Fruit fly (Drosophila melanogaster) whole organism, embryonic: ENCODE measurements around the gene CG34298.
A peak's percentile ranks its signal among the peaks of the same experiment; 100 is the strongest.

Experiments
- CG11398 ChIP-seq: fragments of 200-800 bp; sonication (Bioruptor generic); optimal IDR thresholded peaks from 2 replicates; lab custom pipeline; 2016; ENCODE audit warnings: missing biosample characterization, missing genetic modification characterization
- CG11456 ChIP-seq: fragments of 200-800 bp; sonication (Bioruptor generic); IDR thresholded peaks from 3 replicates; pipeline ENCODE4 v1.3.6; 2022; ENCODE audit warnings: missing biosample characterization, missing genetic modification characterization
- CG11504 ChIP-seq: fragments of 200-800 bp; sonication (Bioruptor generic); optimal IDR thresholded peaks from 3 replicates; lab custom pipeline; 2019; ENCODE audit warnings: missing biosample characterization, mild to moderate bottlenecking, missing genetic modification characterization, moderate library complexity
- CG13123 ChIP-seq: fragments of 200-800 bp; sonication (Bioruptor generic); optimal IDR thresholded peaks from 2 replicates; lab custom pipeline; 2016; ENCODE audit warnings: missing biosample characterization, missing genetic modification characterization
- CG13296 ChIP-seq: fragments of 200-800 bp; sonication (Bioruptor generic); optimal IDR thresholded peaks from 3 replicates; lab custom pipeline; 2018; ENCODE audit warnings: missing biosample characterization, mild to moderate bottlenecking, missing genetic modification characterization
- CG13424 ChIP-seq: fragments of 200-800 bp; sonication (Bioruptor generic); optimal IDR thresholded peaks from 2 replicates; lab custom pipeline; 2019; ENCODE audit warnings: missing biosample characterization, mild to moderate bottlenecking, missing genetic modification characterization, moderate library complexity
- CG15479 ChIP-seq: fragments of 200-800 bp; sonication (Bioruptor generic); optimal IDR thresholded peaks from 3 replicates; lab custom pipeline; 2019; ENCODE audit warnings: missing biosample characterization, mild to moderate bottlenecking, missing genetic modification characterization, moderate library complexity
- CG15601 ChIP-seq: fragments of 200-800 bp; sonication (Bioruptor generic); optimal IDR thresholded peaks from 3 replicates; lab custom pipeline; 2019; ENCODE audit warnings: missing biosample characterization, mild to moderate bottlenecking, missing genetic modification characterization, moderate library complexity
- CG1602 ChIP-seq: fragments of 200-800 bp; sonication (Bioruptor generic); optimal IDR thresholded peaks from 3 replicates; lab custom pipeline; 2016; ENCODE audit warnings: missing biosample characterization, missing genetic modification characterization
- CG16815 ChIP-seq: fragments of 200-800 bp; sonication (Bioruptor generic); optimal IDR thresholded peaks from 3 replicates; lab custom pipeline; 2017; ENCODE audit warnings: missing biosample characterization, mild to moderate bottlenecking, missing genetic modification characterization
- CG17568 ChIP-seq: fragments of 200-800 bp; sonication (Bioruptor generic); optimal IDR thresholded peaks from 2 replicates; lab custom pipeline; 2018; ENCODE audit warnings: missing biosample characterization, mild to moderate bottlenecking, missing genetic modification characterization, moderate library complexity
- CG17802 ChIP-seq: fragments of 200-800 bp; sonication (Bioruptor generic); optimal IDR thresholded peaks from 2 replicates; lab custom pipeline; 2018; ENCODE audit warnings: missing biosample characterization, mild to moderate bottlenecking, missing genetic modification characterization, moderate library complexity
- CG17912 ChIP-seq: fragments of 200-800 bp; sonication (Bioruptor generic); optimal IDR thresholded peaks from 2 replicates; lab custom pipeline; 2018; ENCODE audit warnings: missing biosample characterization, mild to moderate bottlenecking, missing genetic modification characterization
- CG30431 ChIP-seq: fragments of 200-800 bp; sonication (Bioruptor generic); optimal IDR thresholded peaks from 2 replicates; lab custom pipeline; 2017; ENCODE audit warnings: missing biosample characterization, missing genetic modification characterization
- CG31365 ChIP-seq: fragments of 200-800 bp; sonication (Bioruptor generic); optimal IDR thresholded peaks from 2 replicates; lab custom pipeline; 2018; ENCODE audit warnings: missing biosample characterization, mild to moderate bottlenecking, missing genetic modification characterization
- CG43689 ChIP-seq: fragments of 200-800 bp; sonication (Bioruptor generic); IDR thresholded peaks from 2 replicates; pipeline ENCODE4 v1.3.6; 2022; ENCODE audit warnings: missing biosample characterization, missing genetic modification characterization
- CG4730 ChIP-seq: fragments of 200-800 bp; sonication (Bioruptor generic); IDR thresholded peaks from 2 replicates; pipeline ENCODE4 v1.3.6; 2022; ENCODE audit warnings: missing biosample characterization, missing genetic modification characterization
- CG5953 ChIP-seq: fragments of 200-800 bp; sonication (Bioruptor generic); IDR thresholded peaks from 2 replicates; pipeline ENCODE4 v1.3.6; 2022; ENCODE audit warnings: missing biosample characterization, missing genetic modification characterization
- CG6765 ChIP-seq: fragments of 200-800 bp; sonication (Bioruptor generic); optimal IDR thresholded peaks from 3 replicates; lab custom pipeline; 2017; ENCODE audit warnings: missing biosample characterization, mild to moderate bottlenecking, missing genetic modification characterization
- CG6791 ChIP-seq: fragments of 200-800 bp; sonication (Bioruptor generic); IDR thresholded peaks from 3 replicates; pipeline ENCODE4 v1.3.6; 2022; ENCODE audit warnings: missing biosample characterization, missing genetic modification characterization; ENCODE audit not compliant: partially characterized antibody
- CG7963 ChIP-seq: fragments of 200-800 bp; sonication (Bioruptor generic); IDR thresholded peaks from 3 replicates; pipeline ENCODE4 v1.3.6; 2022; ENCODE audit warnings: missing biosample characterization, missing genetic modification characterization; ENCODE audit not compliant: partially characterized antibody
- CG8281 ChIP-seq: fragments of 200-800 bp; sonication (Bioruptor generic); optimal IDR thresholded peaks from 2 replicates; lab custom pipeline; 2018; ENCODE audit warnings: missing biosample characterization, mild to moderate bottlenecking, missing genetic modification characterization, moderate library complexity
- CG9437 ChIP-seq: fragments of 200-800 bp; sonication (Bioruptor generic); optimal IDR thresholded peaks from 2 replicates; lab custom pipeline; 2018; ENCODE audit warnings: missing biosample characterization, mild to moderate bottlenecking, missing genetic modification characterization
- CoRest ChIP-seq: fragments of 200-800 bp; sonication (Bioruptor generic); optimal IDR thresholded peaks from 3 replicates; lab custom pipeline; 2018; ENCODE audit warnings: missing biosample characterization, mild to moderate bottlenecking, missing genetic modification characterization, moderate library complexity
- D19A ChIP-seq: fragments of 200-800 bp; optimal IDR thresholded peaks from 3 replicates; lab custom pipeline; 2019; ENCODE audit warnings: missing biosample characterization, mild to moderate bottlenecking, missing genetic modification characterization, moderate library complexity
- Deaf1 ChIP-seq: fragments of 200-800 bp; optimal IDR thresholded peaks from 3 replicates; lab custom pipeline; 2019; ENCODE audit warnings: missing biosample characterization, mild to moderate bottlenecking, missing genetic modification characterization, moderate library complexity
- Drgx ChIP-seq: fragments of 200-800 bp; sonication (Bioruptor generic); IDR thresholded peaks from 2 replicates; pipeline ENCODE4 v1.3.6; 2022; ENCODE audit warnings: missing biosample characterization, missing genetic modification characterization
- ERR ChIP-seq: fragments of 200-800 bp; sonication (Bioruptor generic); optimal IDR thresholded peaks from 2 replicates; lab custom pipeline; 2016; ENCODE audit warnings: missing biosample characterization, missing genetic modification characterization
- Ets65A ChIP-seq: fragments of 200-800 bp; sonication (Bioruptor generic); peaks from one replicate; lab custom pipeline; 2016; ENCODE audit warnings: missing biosample characterization, missing genetic modification characterization
- HLH54F ChIP-seq: fragments of 200-800 bp; sonication (Bioruptor generic); optimal IDR thresholded peaks from 3 replicates; lab custom pipeline; 2016; ENCODE audit warnings: missing biosample characterization, missing genetic modification characterization
- MESR4 ChIP-seq: fragments of 200-800 bp; sonication (Bioruptor generic); optimal IDR thresholded peaks from 2 replicates; lab custom pipeline; 2018; ENCODE audit warnings: missing biosample characterization, mild to moderate bottlenecking, missing genetic modification characterization, moderate library complexity
- Med ChIP-seq: fragments of 200-800 bp; sonication (Bioruptor generic); peaks from one replicate; lab custom pipeline; 2016; ENCODE audit warnings: missing biosample characterization, missing genetic modification characterization, mild to moderate bottlenecking, inconsistent platforms, moderate library complexity
- Nf-YA ChIP-seq: fragments of 200-800 bp; sonication (Bioruptor generic); IDR thresholded peaks from 2 replicates; pipeline ENCODE4 v1.3.6; 2022; ENCODE audit warnings: missing biosample characterization, missing genetic modification characterization
- Scr ChIP-seq: fragments of 200-800 bp; sonication (Bioruptor generic); IDR thresholded peaks from 2 replicates; pipeline ENCODE4 v1.3.6; 2022; ENCODE audit warnings: missing biosample characterization, missing genetic modification characterization; ENCODE audit not compliant: partially characterized antibody
- Sin3A ChIP-seq: fragments of >200 bp; optimal IDR thresholded peaks from 2 replicates; lab custom pipeline; 2018
- Tbp ChIP-seq: fragments of >200 bp; optimal IDR thresholded peaks from 2 replicates; lab custom pipeline; 2018; ENCODE audit warnings: missing biosample characterization, missing genetic modification characterization
- Xrp1 ChIP-seq: fragments of 200-800 bp; sonication (Bioruptor generic); IDR thresholded peaks from 2 replicates; pipeline ENCODE4 v1.3.6; 2022; ENCODE audit warnings: missing biosample characterization, missing genetic modification characterization
- ac ChIP-seq: fragments of 200-800 bp; sonication (Bioruptor generic); optimal IDR thresholded peaks from 3 replicates; lab custom pipeline; 2017; ENCODE audit warnings: missing biosample characterization, mild to moderate bottlenecking, missing genetic modification characterization
- al ChIP-seq: fragments of 200-800 bp; sonication (Bioruptor generic); IDR thresholded peaks from 2 replicates; pipeline ENCODE4 v1.3.6; 2022; ENCODE audit warnings: missing biosample characterization, missing genetic modification characterization
- btn ChIP-seq: fragments of 200-800 bp; sonication (Bioruptor generic); optimal IDR thresholded peaks from 2 replicates; lab custom pipeline; 2016; ENCODE audit warnings: missing biosample characterization, missing genetic modification characterization
- crp ChIP-seq, 2 experiments: fragments of 200-800 bp; sonication (Bioruptor generic); optimal IDR thresholded peaks; 2 replicates in 1 of 2; 3 replicates in 1 of 2; lab custom pipeline; 2017; ENCODE audit warnings: missing biosample characterization in 2 of 2, missing genetic modification characterization in 2 of 2, mild to moderate bottlenecking in 1 of 2, moderate library complexity in 1 of 2
- da ChIP-seq: fragments of 200-800 bp; sonication (Bioruptor generic); optimal IDR thresholded peaks from 2 replicates; lab custom pipeline; 2016; ENCODE audit warnings: missing biosample characterization, missing genetic modification characterization
- esg ChIP-seq: fragments of 200-800 bp; sonication (Bioruptor generic); conservative IDR thresholded peaks from 2 replicates; pipeline ENCODE4 v1.3.6; 2022; ENCODE audit warnings: missing biosample characterization, missing genetic modification characterization
- fu2 ChIP-seq: fragments of 200-800 bp; sonication (Bioruptor generic); optimal IDR thresholded peaks from 2 replicates; lab custom pipeline; 2016; ENCODE audit warnings: missing biosample characterization, missing genetic modification characterization
- gsb ChIP-seq: fragments of 200-800 bp; sonication (Bioruptor generic); IDR thresholded peaks from 2 replicates; pipeline ENCODE4 v1.3.6; 2022; ENCODE audit warnings: missing biosample characterization, missing genetic modification characterization
- her ChIP-seq: fragments of 200-800 bp; sonication (Bioruptor generic); optimal IDR thresholded peaks from 2 replicates; lab custom pipeline; 2016; ENCODE audit warnings: missing biosample characterization, missing genetic modification characterization
- hth ChIP-seq: fragments of >200 bp; optimal IDR thresholded peaks from 2 replicates; lab custom pipeline; 2017; ENCODE audit warnings: inconsistent platforms
- ind ChIP-seq: fragments of 200-800 bp; sonication (Bioruptor generic); optimal IDR thresholded peaks from 3 replicates; lab custom pipeline; 2016; ENCODE audit warnings: missing biosample characterization, missing genetic modification characterization
- oc ChIP-seq: fragments of 200-800 bp; sonication (Bioruptor generic); optimal IDR thresholded peaks from 2 replicates; lab custom pipeline; 2018; ENCODE audit warnings: missing biosample characterization, mild to moderate bottlenecking, missing genetic modification characterization, moderate library complexity
- pb ChIP-seq: fragments of 200-800 bp; sonication (Bioruptor generic); optimal IDR thresholded peaks from 3 replicates; lab custom pipeline; 2016; ENCODE audit warnings: missing biosample characterization, missing genetic modification characterization
- scrt ChIP-seq: fragments of 200-800 bp; sonication (Bioruptor generic); optimal IDR thresholded peaks from 2 replicates; lab custom pipeline; 2018; ENCODE audit warnings: missing biosample characterization, mild to moderate bottlenecking, missing genetic modification characterization, moderate library complexity
- sob ChIP-seq: fragments of 200-800 bp; sonication (Bioruptor generic); IDR thresholded peaks from 2 replicates; pipeline ENCODE4 v1.3.6; 2022; ENCODE audit warnings: missing biosample characterization, missing genetic modification characterization
- tin ChIP-seq: fragments of 200-800 bp; sonication (Bioruptor generic); optimal IDR thresholded peaks from 3 replicates; lab custom pipeline; 2016; ENCODE audit warnings: missing biosample characterization, missing genetic modification characterization

Gene CG34298

DNA sequence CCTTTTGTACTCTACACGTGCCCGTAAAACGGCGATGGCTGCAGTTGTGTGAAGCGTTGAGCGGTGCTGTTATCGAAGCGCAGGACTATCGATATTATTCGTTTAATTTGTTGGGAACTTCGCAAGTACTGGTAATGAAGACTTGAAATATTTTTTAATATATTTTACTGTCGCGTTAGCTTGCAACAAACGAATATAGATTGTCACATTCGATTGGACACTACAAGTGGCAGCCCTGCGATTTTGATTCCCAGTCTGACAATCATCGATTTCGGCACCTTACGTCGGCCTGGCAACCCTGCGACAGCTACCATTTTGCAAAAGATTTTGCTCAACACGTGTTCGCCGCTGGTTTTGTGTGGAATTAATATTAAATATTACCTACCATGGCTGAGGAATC lies 5.1 kb downstream of the CG34298 start, which contains the start of the genes Nlp and Nph (continued):
- TF ChIP-seq crp (GFP tag; optimal IDR thresholded peaks at IDR 0.05; lab: Kevin White, UChicago) (peak in 1 of 2 experiments; percentile 26), CG15479 (GFP tag; lab: Kevin White, UChicago) (no peak), oc (tag; lab: Kevin White, UChicago) (no peak), Tbp (GFP tag; lab: Kevin White, UChicago) (peak; percentile 64), da (GFP tag; lab: Kevin White, UChicago) (no peak), Scr (GFP tag; lab: Robert Waterston, UW) (peak; percentile 90), CG9437 (no peak), ac (GFP tag; lab: Kevin White, UChicago) (no peak), CG8281 (no peak), CG17912 (GFP tag; lab: Kevin White, UChicago) (no peak), Deaf1 (tag; lab: Kevin White, UChicago) (no peak), CG13424 (tag; lab: Kevin White, UChicago) (peak; percentile 15), her (GFP tag; lab: Kevin White, UChicago) (no peak), CG17802 (tag; lab: Kevin White, UChicago) (no peak), sob (GFP tag; lab: Robert Waterston, UW) (no peak), CoRest (tag; lab: Kevin White, UChicago) (peak; percentile 15), ERR (GFP tag; lab: Kevin White, UChicago) (no peak), CG17568 (no peak), Sin3A (peak; percentile 84), CG11398 (GFP tag; lab: Kevin White, UChicago) (no peak), scrt (GFP tag; lab: Kevin White, UChicago) (peak; percentile 75), CG13123 (GFP tag; lab: Kevin White, UChicago) (no peak), MESR4 (GFP tag; lab: Kevin White, UChicago) (peak; percentile 29), CG11504 (tag; lab: Kevin White, UChicago) (no peak), CG1602 (no peak), CG6791 (peak; percentile 77), CG16815 (GFP tag; lab: Kevin White, UChicago) (no peak), Nf-YA (GFP tag; lab: Robert Waterston, UW) (no peak), Drgx (GFP tag; lab: Robert Waterston, UW) (no peak), btn (GFP tag; lab: Kevin White, UChicago) (no peak), CG30431 (GFP tag; lab: Kevin White, UChicago) (no peak), esg (GFP tag; lab: Robert Waterston, UW) (no peak), CG13296 (GFP tag; lab: Kevin White, UChicago) (no peak), gsb (GFP tag; lab: Robert Waterston, UW) (no peak), hth (lab: Kevin White, UChicago) (no peak), Xrp1 (GFP tag; lab: Robert Waterston, UW) (no peak), CG15601 (tag; lab: Kevin White, UChicago) (peak; percentile 5), CG7963 (GFP tag; lab: Robert Waterston, UW) (peak; percentile 62), CG4730 (no peak), HLH54F (GFP tag; lab: Kevin White, UChicago) (no peak), CG43689 (GFP tag; lab: Robert Waterston, UW) (no peak), Med (peak; percentile 89), al (GFP tag; lab: Robert Waterston, UW) (no peak), ind (peak; percentile 13), CG6765 (GFP tag; lab: Kevin White, UChicago) (no peak), CG11456 (GFP tag; lab: Robert Waterston, UW) (no peak), CG5953 (GFP tag; lab: Robert Waterston, UW) (no peak), D19A (no peak), tin (GFP tag; lab: Kevin White, UChicago) (peak; percentile 43), fu2 (GFP tag; lab: Kevin White, UChicago) (no peak), CG31365 (no peak), Ets65A (GFP tag; lab: Kevin White, UChicago) (no peak), pb (GFP tag; lab: Kevin White, UChicago) (no peak)
